Worm (Caenorhabditis elegans): ENCODE measurements around the gene Y75B12B.10.

- no peak for TF ChIP-seq klf-2 (GFP tag; conservative IDR thresholded peaks at IDR 0.05)
- TF ChIP-seq med-1 (GFP tag; optimal IDR thresholded peaks at IDR 0.05; ENCODE audit: insufficient read depth), result no peak
- no peak for TF ChIP-seq ztf-29 (GFP tag; IDR thresholded peaks at IDR 0.05)
- TF ChIP-seq cog-1 (tag; optimal IDR thresholded peaks at IDR 0.05), result no peak
- no peak for TF ChIP-seq T22C8.4 (GFP tag; IDR thresholded peaks at IDR 0.05)
- no peak for TF ChIP-seq flt-1 (GFP tag; IDR thresholded peaks at IDR 0.05)
- no peak for TF ChIP-seq ref-1 (GFP tag; conservative IDR thresholded peaks at IDR 0.05)
- TF ChIP-seq tab-1 (GFP tag; IDR thresholded peaks at IDR 0.05), result no peak
- no peak for TF ChIP-seq ztf-23 (GFP tag; IDR thresholded peaks at IDR 0.05)
Observed at ce11 chrV:15223668-15224067, 23.8 kb downstream of the Y75B12B.10 start, which contains the start of gene srw-24.
